In genomic region chrII:10168905-10169782, ce11 we compare ENCODE assay signal across 5 worm cellular contexts.
TF ChIP-seq lines count a peak whose summit lies in the region.

Gene daf-19, minus strand, starts transcription at chrII:10169346.

TF ChIP-seq in whole organism, L1 larva, 84 proteins besides CTCF, POLR2A, EP300 and RAD21 (continues in another document):
- TF ChIP-seq unc-130 (tag; optimal IDR thresholded peaks at IDR 0.05; lab: Kevin White, UChicago) (no peak), blmp-1 (tag; optimal IDR thresholded peaks at IDR 0.05; lab: Kevin White, UChicago) (peak; percentile 59), sptf-1 (tag; optimal IDR thresholded peaks at IDR 0.05; lab: Kevin White, UChicago) (no peak), hpl-2 (GFP tag; optimal IDR thresholded peaks at IDR 0.05; lab: Kevin White, UChicago) (no peak), irx-1 (tag; optimal IDR thresholded peaks at IDR 0.05; lab: Kevin White, UChicago) (peak; percentile 39), isw-1 (GFP tag; IDR thresholded peaks at IDR 0.05; lab: Robert Waterston, UW) (peak; percentile 20), efl-1 (optimal IDR thresholded peaks at IDR 0.05; lab: Kevin White, UChicago) (peak; percentile 27 to 35), efl-1 (GFP tag; optimal IDR thresholded peaks at IDR 0.05 in 1 of 2; lab: Kevin White, UChicago) (peak in 1 of 2 experiments; percentile 18), mdl-1 (tag; optimal IDR thresholded peaks at IDR 0.05; lab: Kevin White, UChicago) (no peak), hlh-4 (tag; optimal IDR thresholded peaks at IDR 0.05; lab: Kevin White, UChicago) (no peak), sup-37 (GFP tag; optimal IDR thresholded peaks at IDR 0.05; lab: Kevin White, UChicago) (no peak), C34B4.2 (tag; optimal IDR thresholded peaks at IDR 0.05; lab: Kevin White, UChicago) (no peak), mef-2 (tag; optimal IDR thresholded peaks at IDR 0.05; lab: Kevin White, UChicago) (no peak), lin-39 (tag; optimal IDR thresholded peaks at IDR 0.05; lab: Kevin White, UChicago) (no peak), tlp-1 (tag; optimal IDR thresholded peaks at IDR 0.05; lab: Kevin White, UChicago) (no peak), F16B12.6 (tag; optimal IDR thresholded peaks at IDR 0.05; lab: Kevin White, UChicago) (no peak), aly-2 (tag; optimal IDR thresholded peaks at IDR 0.05; lab: Kevin White, UChicago) (no peak), swsn-7 (tag; optimal IDR thresholded peaks at IDR 0.05; lab: Kevin White, UChicago) (peak; percentile 63), C16A3.4 (tag; optimal IDR thresholded peaks at IDR 0.05; lab: Kevin White, UChicago) (peak; percentile 16)

TF ChIP-seq in whole organism, L3 larva, 47 proteins besides CTCF, POLR2A, EP300 and RAD21 (continues in another document):
- TF ChIP-seq nhr-76 (tag; optimal IDR thresholded peaks at IDR 0.05; lab: Kevin White, UChicago) (no peak), nhr-237 (tag; optimal IDR thresholded peaks at IDR 0.05; lab: Kevin White, UChicago) (no peak), egl-5 (tag; optimal IDR thresholded peaks at IDR 0.05; lab: Kevin White, UChicago) (peak; percentile 20), elt-3 (tag; optimal IDR thresholded peaks at IDR 0.05; lab: Kevin White, UChicago) (no peak), fos-1 (tag; optimal IDR thresholded peaks at IDR 0.05; lab: Kevin White, UChicago) (no peak), ztf-11 (tag; optimal IDR thresholded peaks at IDR 0.05; lab: Kevin White, UChicago) (no peak), lsy-12 (tag; optimal IDR thresholded peaks at IDR 0.05; lab: Kevin White, UChicago) (peak; percentile 19), hmg-11 (tag; optimal IDR thresholded peaks at IDR 0.05; lab: Kevin White, UChicago) (peak; percentile 96), R02D3.7 (tag; optimal IDR thresholded peaks at IDR 0.05; lab: Kevin White, UChicago) (no peak), egl-27 (tag; optimal IDR thresholded peaks at IDR 0.05; lab: Kevin White, UChicago) (no peak), elt-2 (tag; optimal IDR thresholded peaks at IDR 0.05; lab: Kevin White, UChicago) (peak; percentile 47), nhr-23 (tag; optimal IDR thresholded peaks at IDR 0.05; lab: Kevin White, UChicago) (peak; percentile 26), ceh-82 (tag; optimal IDR thresholded peaks at IDR 0.05; lab: Kevin White, UChicago) (no peak), pqm-1 (tag; optimal IDR thresholded peaks at IDR 0.05; lab: Kevin White, UChicago) (peak; percentile 4), tbx-2 (tag; optimal IDR thresholded peaks at IDR 0.05; lab: Kevin White, UChicago) (peak; percentile 46), lin-15B (tag; optimal IDR thresholded peaks at IDR 0.05; lab: Kevin White, UChicago) (peak; percentile 55), fkh-2 (tag; optimal IDR thresholded peaks at IDR 0.05; lab: Kevin White, UChicago) (no peak), nfya-1 (tag; optimal IDR thresholded peaks at IDR 0.05; lab: Kevin White, UChicago; ENCODE audit: insufficient read depth) (peak; percentile 76), pha-4 (tag; optimal IDR thresholded peaks at IDR 0.05; lab: Kevin White, UChicago) (peak; percentile 70)

TF ChIP-seq in whole organism, early embryonic, 17 proteins besides CTCF, POLR2A, EP300 and RAD21:
- TF ChIP-seq scrt-1 (GFP tag; IDR thresholded peaks at IDR 0.05; lab: Robert Waterston, UW) (peak; percentile 73; the same call in 1 of the 2 replicates), tra-4 (tag; optimal IDR thresholded peaks at IDR 0.05; lab: Kevin White, UChicago) (peak; percentile 62), ceh-36 (tag; optimal IDR thresholded peaks at IDR 0.05; lab: Kevin White, UChicago) (peak; percentile 47), ets-7 (tag; optimal IDR thresholded peaks at IDR 0.05; lab: Kevin White, UChicago) (no peak), F13C5.2 (tag; optimal IDR thresholded peaks at IDR 0.05; lab: Kevin White, UChicago) (peak; percentile 77), pes-1 (GFP tag; IDR thresholded peaks at IDR 0.05; lab: Robert Waterston, UW) (no peak), ama-1 (optimal IDR thresholded peaks at IDR 0.05; lab: Kevin White, UChicago) (no peak), aly-1 (tag; optimal IDR thresholded peaks at IDR 0.05; lab: Kevin White, UChicago) (peak; percentile 87), ceh-13 (GFP tag; optimal IDR thresholded peaks at IDR 0.05; lab: Kevin White, UChicago) (no peak), hmg-4 (GFP tag; optimal IDR thresholded peaks at IDR 0.05; lab: Kevin White, UChicago) (peak; percentile 93), hmbx-1 (tag; optimal IDR thresholded peaks at IDR 0.05; lab: Kevin White, UChicago) (peak; percentile 26), B0310.2 (tag; optimal IDR thresholded peaks at IDR 0.05; lab: Kevin White, UChicago) (peak; percentile 52), tbx-37 (GFP tag; conservative IDR thresholded peaks at IDR 0.05; lab: Robert Waterston, UW) (no peak), flt-1 (GFP tag; IDR thresholded peaks at IDR 0.05; lab: Robert Waterston, UW) (peak; percentile 17; the same call in 1 of the 2 replicates), tbx-11 (GFP tag; IDR thresholded peaks at IDR 0.05; lab: Robert Waterston, UW) (no peak), hnd-1 (tag; optimal IDR thresholded peaks at IDR 0.05; lab: Kevin White, UChicago) (peak; percentile 24), sea-1 (GFP tag; conservative IDR thresholded peaks at IDR 0.05; lab: Robert Waterston, UW) (0 out of 2 replicates have a peak, but pooled peaks have one; percentile 39)

TF ChIP-seq in whole organism, midembryonic, 9 proteins besides CTCF, POLR2A, EP300 and RAD21:
- TF ChIP-seq klf-2 (GFP tag; conservative IDR thresholded peaks at IDR 0.05; lab: Robert Waterston, UW) (0 out of 2 replicates have a peak, but pooled peaks have one; percentile 21), ztf-29 (GFP tag; IDR thresholded peaks at IDR 0.05; lab: Robert Waterston, UW) (peak; percentile 87), cog-1 (tag; optimal IDR thresholded peaks at IDR 0.05; lab: Kevin White, UChicago) (peak; percentile 70), med-1 (GFP tag; optimal IDR thresholded peaks at IDR 0.05; lab: Kevin White, UChicago; ENCODE audit: insufficient read depth) (no peak), tab-1 (GFP tag; IDR thresholded peaks at IDR 0.05; lab: Robert Waterston, UW) (no peak), ref-1 (GFP tag; conservative IDR thresholded peaks at IDR 0.05; lab: Robert Waterston, UW) (0 out of 2 replicates have a peak, but pooled peaks have one; percentile 18), flt-1 (GFP tag; IDR thresholded peaks at IDR 0.05; lab: Robert Waterston, UW) (peak; percentile 83), ztf-23 (GFP tag; IDR thresholded peaks at IDR 0.05; lab: Robert Waterston, UW) (peak; percentile 84), T22C8.4 (GFP tag; IDR thresholded peaks at IDR 0.05; lab: Robert Waterston, UW) (peak; percentile 52; the same call in 1 of the 2 replicates)

TF ChIP-seq in whole organism, young adult, 124 proteins besides CTCF, POLR2A, EP300 and RAD21 (continues in another document):
- TF ChIP-seq rpc-1 (optimal IDR thresholded peaks at IDR 0.05; lab: Kevin White, UChicago) (no peak), rpc-1 (tag; optimal IDR thresholded peaks at IDR 0.05; lab: Kevin White, UChicago) (no peak), madf-10 (tag; optimal IDR thresholded peaks at IDR 0.05; lab: Kevin White, UChicago) (peak; percentile 4), F23B12.7 (tag; optimal IDR thresholded peaks at IDR 0.05; lab: Kevin White, UChicago; ENCODE audit: insufficient read depth) (no peak), hmg-20 (GFP tag; IDR thresholded peaks at IDR 0.05; lab: Robert Waterston, UW) (no peak), somi-1 (GFP tag; optimal IDR thresholded peaks at IDR 0.05; lab: Kevin White, UChicago) (no peak), K11D2.4 (GFP tag; IDR thresholded peaks at IDR 0.05; lab: Robert Waterston, UW) (0 out of 2 replicates have a peak, but pooled peaks have one; percentile 31), Y53F4B.3 (GFP tag; IDR thresholded peaks at IDR 0.05; lab: Robert Waterston, UW) (no peak), mxl-1 (tag; optimal IDR thresholded peaks at IDR 0.05; lab: Kevin White, UChicago) (no peak), nfyb-1 (GFP tag; IDR thresholded peaks at IDR 0.05; lab: Robert Waterston, UW) (peak; percentile 79), attf-5 (GFP tag; optimal IDR thresholded peaks at IDR 0.05; lab: Kevin White, UChicago) (peak; percentile 38), die-1 (tag; optimal IDR thresholded peaks at IDR 0.05; lab: Kevin White, UChicago) (peak; percentile 42), ceh-27 (GFP tag; optimal IDR thresholded peaks at IDR 0.05; lab: Kevin White, UChicago) (peak; percentile 59), B0035.1 (tag; optimal IDR thresholded peaks at IDR 0.05; lab: Kevin White, UChicago) (no peak), atf-7 (tag; optimal IDR thresholded peaks at IDR 0.05; lab: Kevin White, UChicago) (peak; percentile 4), snpc-4 (GFP tag; optimal IDR thresholded peaks at IDR 0.05; lab: Kevin White, UChicago) (no peak), snpc-4 (tag; optimal IDR thresholded peaks at IDR 0.05; lab: Kevin White, UChicago) (peak in 1 of 4 experiments; percentile 17), zfh-2 (GFP tag; conservative IDR thresholded peaks at IDR 0.05; lab: Robert Waterston, UW) (peak; percentile 70), repo-1 (tag; optimal IDR thresholded peaks at IDR 0.05; lab: Kevin White, UChicago) (no peak), rcor-1 (GFP tag; IDR thresholded peaks at IDR 0.05; lab: Robert Waterston, UW) (0 out of 2 replicates have a peak, but pooled peaks have one; percentile 29), chd-7 (tag; optimal IDR thresholded peaks at IDR 0.05; lab: Kevin White, UChicago) (peak; percentile 40), unc-62 (GFP tag; optimal IDR thresholded peaks at IDR 0.05; lab: Kevin White, UChicago) (no peak), lag-1 (GFP tag; IDR thresholded peaks at IDR 0.05; lab: Robert Waterston, UW) (no peak), K12H6.12 (tag; optimal IDR thresholded peaks at IDR 0.05; lab: Kevin White, UChicago) (peak; percentile 35), let-607 (tag; optimal IDR thresholded peaks at IDR 0.05; lab: Kevin White, UChicago) (peak in 1 of 2 experiments; percentile 4), cebp-1 (GFP tag; IDR thresholded peaks at IDR 0.05; lab: Robert Waterston, UW) (no peak), cebp-1 (tag; optimal IDR thresholded peaks at IDR 0.05; lab: Kevin White, UChicago) (peak; percentile 64), hlh-12 (tag; optimal IDR thresholded peaks at IDR 0.05; lab: Kevin White, UChicago) (no peak), Y53G8AR.9 (GFP tag; conservative IDR thresholded peaks at IDR 0.05; lab: Robert Waterston, UW) (no peak), ztf-26 (tag; optimal IDR thresholded peaks at IDR 0.05; lab: Kevin White, UChicago) (peak; percentile 6), lin-40 (tag; optimal IDR thresholded peaks at IDR 0.05; lab: Kevin White, UChicago) (peak; percentile 23), D2030.7 (GFP tag; IDR thresholded peaks at IDR 0.05; lab: Robert Waterston, UW) (no peak), tbp1 (GFP tag; optimal IDR thresholded peaks at IDR 0.05; lab: Kevin White, UChicago) (peak; percentile 24), egrh-3 (GFP tag; IDR thresholded peaks at IDR 0.05; lab: Robert Waterston, UW) (peak; percentile 45), F37B4.10 (GFP tag; IDR thresholded peaks at IDR 0.05; lab: Robert Waterston, UW) (no peak), ztf-18 (tag; optimal IDR thresholded peaks at IDR 0.05; lab: Kevin White, UChicago) (peak; percentile 12)

Comparison
In these comparisons a context has a peak if more than half of its experiments do, and no peak if none do; other contexts are left out.
1. Of the 8 proteins assayed by ChIP-seq in both whole organism, young adult and whole organism, L1 larva: peak only in whole organism, young adult: none; only in whole organism, L1 larva: ama-1, dpl-1, efl-1 and lin-35; in both: none; in neither: 3; mixed calls (peak in some experiments, not most) for 1.